Worm (Caenorhabditis elegans): ENCODE results near the gene B0034.5.

B0034.5 gene

ce11 chrII:5931109-5931508 lies 43.7 kb downstream of the B0034.5 start (continued):
- TF ChIP-seq dve-1 (tag; optimal IDR thresholded peaks at IDR 0.05; ENCODE audit: insufficient read depth) (peak; percentile 26), duxl-1 (tag; optimal IDR thresholded peaks at IDR 0.05; ENCODE audit: poor library complexity) (no peak), lsy-2 (tag; optimal IDR thresholded peaks at IDR 0.05) (peak in 1 of 2 experiments; percentile 21), hlh-30 (tag; optimal IDR thresholded peaks at IDR 0.05; ENCODE audit: insufficient read depth) (peak; percentile 51), hmg-1.1 (GFP tag; IDR thresholded peaks at IDR 0.05) (peak; percentile 39; the same call in 1 of the 2 replicates), unc-62 (GFP tag; optimal IDR thresholded peaks at IDR 0.05 in 1 of 2) (peak in 1 of 2 experiments; percentile 51), unc-62 (tag; optimal IDR thresholded peaks at IDR 0.05) (no peak), nhr-28 (tag; optimal IDR thresholded peaks at IDR 0.05) (peak; percentile 84), mdl-1 (tag; optimal IDR thresholded peaks at IDR 0.05) (peak in 1 of 2 experiments; percentile 65), nhr-25 (tag; optimal IDR thresholded peaks at IDR 0.05; ENCODE audit: borderline replicate concordance, insufficient read depth) (peak; percentile 41), F37D6.2 (tag; optimal IDR thresholded peaks at IDR 0.05) (no peak), nhr-77 (tag; optimal IDR thresholded peaks at IDR 0.05) (peak; percentile 27), ceh-82 (tag; optimal IDR thresholded peaks at IDR 0.05) (no peak)

- TF ChIP-seq ZK337.2 (GFP tag; IDR thresholded peaks at IDR 0.05): no peak
- no peak for TF ChIP-seq mxl-2 (GFP tag; conservative IDR thresholded peaks at IDR 0.05)
- no peak for TF ChIP-seq nhr-111 (GFP tag; optimal IDR thresholded peaks at IDR 0.05)
- no peak for TF ChIP-seq F37D6.2 (tag; optimal IDR thresholded peaks at IDR 0.05)
- peak; percentile 100 for TF ChIP-seq pqm-1 (tag; optimal IDR thresholded peaks at IDR 0.05)
- no peak for TF ChIP-seq mdt-29 (GFP tag; IDR thresholded peaks at IDR 0.05)
- TF ChIP-seq dmd-8 (GFP tag; IDR thresholded peaks at IDR 0.05): no peak
- no peak for TF ChIP-seq madf-5 (GFP tag; IDR thresholded peaks at IDR 0.05)
- no peak for TF ChIP-seq unc-62 (GFP tag; optimal IDR thresholded peaks at IDR 0.05 in 1 of 2)
- no peak for TF ChIP-seq unc-62 (tag; optimal IDR thresholded peaks at IDR 0.05)
- no peak for TF ChIP-seq lim-7 (GFP tag; IDR thresholded peaks at IDR 0.05)
- peak; percentile 85 for TF ChIP-seq hlh-11 (tag; optimal IDR thresholded peaks at IDR 0.05)
- no peak for TF ChIP-seq zip-2 (tag; optimal IDR thresholded peaks at IDR 0.05)
- TF ChIP-seq snpc-1.2 (GFP tag; IDR thresholded peaks at IDR 0.05): no peak
- TF ChIP-seq jun-1 (tag; optimal IDR thresholded peaks at IDR 0.05): no peak
- no peak for TF ChIP-seq madf-9 (GFP tag; conservative IDR thresholded peaks at IDR 0.05)
- no peak for TF ChIP-seq hmg-1.1 (GFP tag; IDR thresholded peaks at IDR 0.05)
- TF ChIP-seq nhr-10 (tag; optimal IDR thresholded peaks at IDR 0.05): no peak
- no peak for TF ChIP-seq cey-2 (tag; optimal IDR thresholded peaks at IDR 0.05; ENCODE audit: borderline replicate concordance, insufficient read depth)
- peak; percentile 6 for TF ChIP-seq mes-2 (tag; optimal IDR thresholded peaks at IDR 0.05; ENCODE audit: poor library complexity, severe bottlenecking)
- TF ChIP-seq ceh-44 (GFP tag; IDR thresholded peaks at IDR 0.05): no peak
- TF ChIP-seq lir-3 (tag; optimal IDR thresholded peaks at IDR 0.05): no peak
- TF ChIP-seq nhr-25 (tag; optimal IDR thresholded peaks at IDR 0.05; ENCODE audit: borderline replicate concordance, insufficient read depth): no peak
- peak; percentile 95 for TF ChIP-seq nhr-77 (tag; optimal IDR thresholded peaks at IDR 0.05)
- TF ChIP-seq tag-97 (GFP tag; IDR thresholded peaks at IDR 0.05): no peak
- TF ChIP-seq nhr-41 (GFP tag; IDR thresholded peaks at IDR 0.05): 0 out of 2 replicates have a peak, but pooled peaks have one; percentile 39
- no peak for TF ChIP-seq D1046.2 (GFP tag; IDR thresholded peaks at IDR 0.05)
- TF ChIP-seq Y5F2A.4 (GFP tag; optimal IDR thresholded peaks at IDR 0.05): no peak
- no peak for TF ChIP-seq zip-11 (GFP tag; IDR thresholded peaks at IDR 0.05)
- peak; percentile 10 for TF ChIP-seq hlh-30 (tag; optimal IDR thresholded peaks at IDR 0.05; ENCODE audit: insufficient read depth)
- no peak for TF ChIP-seq F44E2.7 (GFP tag; IDR thresholded peaks at IDR 0.05)
- TF ChIP-seq lin-1 (GFP tag; IDR thresholded peaks at IDR 0.05): peak; percentile 82
- TF ChIP-seq unc-130 (GFP tag; optimal IDR thresholded peaks at IDR 0.05): no peak
- no peak for TF ChIP-seq lin-13 (GFP tag; optimal IDR thresholded peaks at IDR 0.05)
- TF ChIP-seq vab-7 (GFP tag; IDR thresholded peaks at IDR 0.05): no peak
- peak; percentile 47 for TF ChIP-seq aha-1 (tag)
- TF ChIP-seq T20F7.1 (GFP tag; optimal IDR thresholded peaks at IDR 0.05): peak; percentile 37
- no peak for TF ChIP-seq nhr-237 (tag; optimal IDR thresholded peaks at IDR 0.05)
- no peak for TF ChIP-seq T26A8.4 (GFP tag; IDR thresholded peaks at IDR 0.05)
- TF ChIP-seq skn-1 (tag; optimal IDR thresholded peaks at IDR 0.05): no peak
- no peak for TF ChIP-seq snpc-4 (tag; optimal IDR thresholded peaks at IDR 0.05)
- peak; percentile 84 for TF ChIP-seq dve-1 (tag; optimal IDR thresholded peaks at IDR 0.05; ENCODE audit: insufficient read depth)
Measured at ce11 chrII:5930095-5930653, 44.6 kb downstream of the B0034.5 start.

All from whole organism, L4 larva.